Worm (Caenorhabditis elegans) whole organism, L2 larva: ENCODE data around the gene lact-3.

ENCODE experiments used
- F13H6.1 ChIP-seq: sonication (generic microtip); optimal IDR thresholded peaks from 2 replicates; lab custom pipeline; 2016; ENCODE audit warnings: missing genetic modification characterization, missing compliant biosample characterization
- R02D3.7 ChIP-seq: fragments of 150-350 bp; optimal IDR thresholded peaks from 2 replicates; lab custom pipeline; 2014; ENCODE audit warnings: missing biosample characterization, missing genetic modification characterization
- Y55F3AM.14 ChIP-seq: fragments of 200-800 bp; sonication (Bioruptor generic); optimal IDR thresholded peaks from 2 replicates; lab custom pipeline; 2018; ENCODE audit warnings: mild to moderate bottlenecking, missing genetic modification characterization, missing compliant biosample characterization
- ZK546.5 ChIP-seq: sonication (generic microtip); optimal IDR thresholded peaks from 2 replicates; lab custom pipeline; 2017; ENCODE audit warnings: missing biosample characterization, missing genetic modification characterization
- alr-1 ChIP-seq: fragments of 150-350 bp; optimal IDR thresholded peaks from 2 replicates; lab custom pipeline; 2014; ENCODE audit warnings: missing biosample characterization, missing genetic modification characterization
- aly-2 ChIP-seq: fragments of 150-350 bp; optimal IDR thresholded peaks from 2 replicates; lab custom pipeline; 2014; ENCODE audit warnings: missing biosample characterization, missing genetic modification characterization
- ama-1 ChIP-seq: fragments of 150-350 bp; optimal IDR thresholded peaks from 2 replicates; lab custom pipeline; 2018; ENCODE audit warnings: inconsistent platforms
- blmp-1 ChIP-seq: sonication (generic microtip); optimal IDR thresholded peaks from 2 replicates; lab custom pipeline; 2017; ENCODE audit warnings: missing genetic modification characterization, mild to moderate bottlenecking, missing compliant biosample characterization, antibody characterized with exemption, moderate library complexity; ENCODE audit not compliant: insufficient read depth
- ceh-82 ChIP-seq: fragments of 150-350 bp; optimal IDR thresholded peaks from 2 replicates; lab custom pipeline; 2014; ENCODE audit warnings: missing biosample characterization, missing genetic modification characterization
- elt-3 ChIP-seq: sonication (generic microtip); optimal IDR thresholded peaks from 2 replicates; lab custom pipeline; 2017; ENCODE audit warnings: missing biosample characterization, missing genetic modification characterization
- fos-1 ChIP-seq: fragments of 150-350 bp; optimal IDR thresholded peaks from 2 replicates; lab custom pipeline; 2014; ENCODE audit warnings: missing biosample characterization, missing genetic modification characterization
- gmeb-1 ChIP-seq: fragments of 150-350 bp; optimal IDR thresholded peaks from 2 replicates; lab custom pipeline; 2014; ENCODE audit warnings: missing biosample characterization, missing genetic modification characterization
- lin-11 ChIP-seq: fragments of 150-350 bp; sonication (generic microtip); optimal IDR thresholded peaks from 2 replicates; lab custom pipeline; 2014; ENCODE audit warnings: missing biosample characterization, missing genetic modification characterization, inconsistent platforms, mixed read lengths
- lin-13 ChIP-seq: fragments of 150-350 bp; optimal IDR thresholded peaks from 2 replicates; lab custom pipeline; 2014; ENCODE audit warnings: missing biosample characterization, missing genetic modification reagents, missing genetic modification characterization
- lsy-2 ChIP-seq, 2 experiments: fragments of 150-350 bp in 1 of 2; sonication (generic microtip) in 1 of 2; optimal IDR thresholded peaks; 2 replicates each; lab custom pipeline; 2014 to 2017; ENCODE audit warnings: missing biosample characterization in 2 of 2, missing genetic modification characterization in 2 of 2
- mab-5 ChIP-seq: fragments of 150-350 bp; optimal IDR thresholded peaks from 2 replicates; lab custom pipeline; 2014; ENCODE audit warnings: missing biosample characterization, missing genetic modification characterization
- mbf-1 ChIP-seq: sonication (generic microtip); optimal IDR thresholded peaks from 2 replicates; lab custom pipeline; 2017; ENCODE audit warnings: missing biosample characterization, missing genetic modification characterization
- mdl-1 ChIP-seq, 2 experiments: fragments of 150-350 bp in 1 of 2; sonication (generic microtip) in 1 of 2; optimal IDR thresholded peaks; 2 replicates each; lab custom pipeline; 2017; ENCODE audit warnings: missing biosample characterization in 2 of 2, missing genetic modification characterization in 2 of 2
- nhr-12 ChIP-seq: fragments of 150-350 bp; optimal IDR thresholded peaks from 2 replicates; lab custom pipeline; 2014; ENCODE audit warnings: missing biosample characterization, missing genetic modification characterization
- nhr-129 ChIP-seq: fragments of 150-350 bp; optimal IDR thresholded peaks from 2 replicates; lab custom pipeline; 2014; ENCODE audit warnings: missing biosample characterization, missing genetic modification characterization
- nhr-23 ChIP-seq: fragments of 150-350 bp; optimal IDR thresholded peaks from 2 replicates; lab custom pipeline; 2014; ENCODE audit warnings: missing biosample characterization, missing genetic modification reagents, missing genetic modification characterization
- nhr-25 ChIP-seq: fragments of 150-350 bp; sonication (generic microtip); optimal IDR thresholded peaks from 3 replicates; lab custom pipeline; 2014; ENCODE audit warnings: missing biosample characterization, missing genetic modification characterization
- nhr-77 ChIP-seq: fragments of 150-350 bp; optimal IDR thresholded peaks from 2 replicates; lab custom pipeline; 2014; ENCODE audit warnings: missing biosample characterization, missing genetic modification characterization
- peb-1 ChIP-seq: fragments of 150-350 bp; optimal IDR thresholded peaks from 2 replicates; lab custom pipeline; 2014; ENCODE audit warnings: missing biosample characterization, missing genetic modification characterization
- skn-1 ChIP-seq: sonication (generic microtip); optimal IDR thresholded peaks from 2 replicates; lab custom pipeline; 2017; ENCODE audit warnings: missing biosample characterization, missing genetic modification characterization
- sma-3 ChIP-seq: sonication (generic microtip); optimal IDR thresholded peaks from 2 replicates; lab custom pipeline; 2016; ENCODE audit warnings: missing genetic modification reagents, missing genetic modification characterization, missing compliant biosample characterization
- sma-9 ChIP-seq, 2 experiments: fragments of 150-350 bp in 1 of 2; sonication (generic microtip) in 1 of 2; optimal IDR thresholded peaks; 2 replicates each; lab custom pipeline; 2014 to 2016; ENCODE audit warnings: missing genetic modification characterization in 2 of 2, mild to moderate bottlenecking in 1 of 2, missing biosample characterization in 1 of 2, missing compliant biosample characterization in 1 of 2, missing genetic modification reagents in 1 of 2, moderate library complexity in 1 of 2
- snpc-4 ChIP-seq: fragments of 150-350 bp; optimal IDR thresholded peaks from 2 replicates; lab custom pipeline; 2014; ENCODE audit warnings: missing biosample characterization, missing genetic modification characterization
- unc-55 ChIP-seq: fragments of 150-350 bp; sonication (generic microtip); optimal IDR thresholded peaks from 3 replicates; lab custom pipeline; 2014; ENCODE audit warnings: missing biosample characterization, missing genetic modification reagents, missing genetic modification characterization
- unc-62 ChIP-seq: fragments of 150-350 bp; optimal IDR thresholded peaks from 2 replicates; lab custom pipeline; 2014; ENCODE audit warnings: missing biosample characterization, missing genetic modification reagents, missing genetic modification characterization
- ztf-1 ChIP-seq: fragments of 200-800 bp; sonication (Bioruptor generic); conservative IDR thresholded peaks from 2 replicates; pipeline ENCODE4 v1.3.6; 2022; ENCODE audit warnings: missing genetic modification characterization, missing compliant biosample characterization
- ztf-11 ChIP-seq: sonication (generic microtip); optimal IDR thresholded peaks from 2 replicates; lab custom pipeline; 2017; ENCODE audit warnings: missing biosample characterization, missing genetic modification characterization
- ztf-4 ChIP-seq: fragments of 150-350 bp; optimal IDR thresholded peaks from 2 replicates; lab custom pipeline; 2014; ENCODE audit warnings: missing biosample characterization, missing genetic modification characterization

lact-3 gene

ce11 chrII:10654435-10654834, 3.0 kb downstream of the lact-3 start:
- no peak for TF ChIP-seq R02D3.7
- no peak for TF ChIP-seq gmeb-1 (tag; lab: Kevin White, UChicago)
- no peak for TF ChIP-seq unc-62 (GFP tag; lab: Kevin White, UChicago)
- no peak for TF ChIP-seq snpc-4 (tag; lab: Kevin White, UChicago)
- TF ChIP-seq ZK546.5 (tag; lab: Kevin White, UChicago), result no peak
- TF ChIP-seq lin-13 (GFP tag; lab: Kevin White, UChicago), result no peak
- TF ChIP-seq lsy-2 (tag; optimal IDR thresholded peaks at IDR 0.05; lab: Kevin White, UChicago), result no peak
- TF ChIP-seq nhr-23 (tag; lab: Kevin White, UChicago), result no peak
- no peak for TF ChIP-seq ztf-11 (tag; lab: Kevin White, UChicago)
- TF ChIP-seq ztf-1 (GFP tag; lab: Robert Waterston, UW), result no peak
- no peak for TF ChIP-seq mbf-1 (tag; lab: Kevin White, UChicago)
- TF ChIP-seq fos-1 (tag; lab: Kevin White, UChicago), result no peak
- TF ChIP-seq peb-1 (tag; lab: Kevin White, UChicago), result no peak
- TF ChIP-seq, all 48 proteins: peak for 0

- TF ChIP-seq gmeb-1 (tag; lab: Kevin White, UChicago) (peak; percentile 16), mbf-1 (tag; lab: Kevin White, UChicago) (no peak)
Measured at ce11 chrII:10653559-10653958, 3.9 kb downstream of the lact-3 start.

- TF ChIP-seq ztf-1 (GFP tag; lab: Robert Waterston, UW) (no peak), R02D3.7 (no peak), peb-1 (tag; lab: Kevin White, UChicago) (no peak), nhr-25 (tag; lab: Kevin White, UChicago) (no peak), F13H6.1 (tag; lab: Kevin White, UChicago) (no peak), Y55F3AM.14 (GFP tag; lab: Kevin White, UChicago) (no peak), ztf-4 (tag; lab: Kevin White, UChicago) (no peak), gmeb-1 (tag; lab: Kevin White, UChicago) (no peak), lin-13 (GFP tag; lab: Kevin White, UChicago) (no peak), sma-3 (GFP tag; lab: Kevin White, UChicago) (no peak)
Measured at ce11 chrII:10652112-10652511, 5.4 kb downstream of the lact-3 start, which contains the start of gene nphp-1. nphp-1 (minus strand) TSS chrII:10652256.

DNA sequence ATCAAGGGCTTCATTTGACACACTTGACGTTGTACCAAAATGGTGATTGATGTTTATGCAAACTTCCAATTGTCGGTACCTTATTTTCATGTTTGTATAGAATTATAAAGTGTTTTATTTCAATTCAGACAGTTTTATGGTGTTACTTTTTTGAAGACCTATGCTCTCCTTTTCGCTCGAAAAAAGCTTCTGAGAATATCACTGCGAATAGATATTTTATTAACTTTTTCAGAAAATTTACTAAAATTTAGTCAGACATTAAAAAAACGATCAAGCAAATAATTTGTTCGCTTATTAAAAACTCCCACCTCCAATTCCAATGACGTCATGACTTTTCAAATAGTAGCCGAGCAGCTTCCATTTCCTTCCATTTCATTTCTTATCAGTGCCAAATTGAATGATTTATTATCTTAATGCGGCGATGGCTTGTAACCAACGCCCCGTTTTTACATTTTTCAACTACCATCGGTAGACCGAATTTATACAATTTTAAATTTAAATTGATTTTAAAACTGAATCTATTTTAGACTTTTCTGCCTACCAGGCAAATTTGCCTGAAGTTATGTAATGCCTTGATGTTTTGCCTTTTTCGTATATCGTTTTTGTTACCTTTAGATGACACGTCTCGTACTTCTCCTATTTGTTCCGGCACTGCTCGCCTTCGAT, 10.4 kb downstream of the lact-3 start, which contains the start of gene M28.10:
Gene M28.10 (plus strand): TSS at position 616 of the 666 bp plus-strand sequence.
- TF ChIP-seq F13H6.1 (tag; lab: Kevin White, UChicago) (no peak), fos-1 (tag; lab: Kevin White, UChicago) (peak; percentile 1)
- TF ChIP-seq, all 48 proteins: peak for 1

DNA sequence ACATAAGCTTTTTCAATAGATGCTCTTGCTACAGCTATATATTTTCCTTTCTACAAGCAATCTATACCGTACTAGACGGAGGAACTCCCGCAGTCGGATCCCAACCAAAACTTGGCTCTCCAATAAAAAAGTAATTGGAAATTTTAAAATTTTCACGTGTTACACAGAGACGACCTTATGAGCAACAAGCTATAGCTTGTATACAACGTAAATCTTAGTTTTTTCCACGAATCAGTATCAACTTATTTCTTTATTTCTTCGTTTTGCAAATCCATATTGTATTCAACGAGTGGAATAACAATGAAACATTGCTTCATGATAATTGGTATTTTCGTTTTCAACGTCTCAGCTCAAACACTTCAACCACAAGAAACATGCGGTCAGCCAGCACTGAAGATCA, 14.1 kb downstream of the lact-3 start, which contains the start of gene M28.4:
Gene M28.4 (plus strand): TSS at position 301 of the 400 bp plus-strand sequence.
- no peak for TF ChIP-seq mdl-1 (tag; optimal IDR thresholded peaks at IDR 0.05; lab: Kevin White, UChicago)
- TF ChIP-seq alr-1, result no peak
- no peak for TF ChIP-seq lin-13 (GFP tag; lab: Kevin White, UChicago)
- TF ChIP-seq F13H6.1 (tag; lab: Kevin White, UChicago), result no peak
- no peak for TF ChIP-seq nhr-12 (tag; lab: Kevin White, UChicago)
- no peak for TF ChIP-seq unc-55
- no peak for TF ChIP-seq R02D3.7
- no peak for TF ChIP-seq lin-11 (tag; lab: Kevin White, UChicago)
- TF ChIP-seq skn-1, result no peak
- no peak for TF ChIP-seq blmp-1 (tag; lab: Kevin White, UChicago)
- TF ChIP-seq nhr-77 (tag; lab: Kevin White, UChicago), result no peak
- no peak for TF ChIP-seq ceh-82 (tag; lab: Kevin White, UChicago)

DNA sequence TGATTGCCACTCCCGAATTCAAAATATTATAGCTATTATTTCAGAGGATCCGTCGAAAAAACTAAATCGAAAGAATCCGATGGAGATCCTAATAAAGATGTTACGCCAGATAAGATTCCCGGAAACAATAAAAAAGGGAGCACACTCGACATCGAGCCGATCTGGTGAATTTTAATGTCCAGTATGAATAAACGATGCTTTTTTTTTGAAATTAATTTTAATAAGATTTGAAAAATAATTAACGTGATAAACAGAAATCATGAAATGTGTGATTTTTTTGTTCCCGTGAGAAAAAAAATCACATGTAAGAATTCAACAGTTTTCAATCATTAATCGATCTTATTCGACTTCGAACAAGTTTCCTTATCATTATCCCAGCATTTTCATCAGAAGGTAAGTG, 18.4 kb downstream of the lact-3 start, which contains the start of gene M28.9:
Gene M28.9 (plus strand): TSS at position 301 of the 400 bp plus-strand sequence.
- TF ChIP-seq mbf-1 (tag; lab: Kevin White, UChicago) (no peak), nhr-12 (tag; lab: Kevin White, UChicago) (no peak), aly-2 (tag; lab: Kevin White, UChicago) (no peak), gmeb-1 (tag; lab: Kevin White, UChicago) (no peak), mab-5 (tag; lab: Kevin White, UChicago) (no peak), skn-1 (no peak), nhr-23 (tag; lab: Kevin White, UChicago) (no peak), ztf-11 (tag; lab: Kevin White, UChicago) (no peak), unc-55 (no peak), nhr-77 (tag; lab: Kevin White, UChicago) (no peak), ama-1 (lab: Kevin White, UChicago) (no peak), mdl-1 (tag; optimal IDR thresholded peaks at IDR 0.05; lab: Kevin White, UChicago) (no peak), nhr-129 (tag; lab: Kevin White, UChicago) (no peak), lin-11 (tag; lab: Kevin White, UChicago) (no peak), sma-9 (GFP tag; optimal IDR thresholded peaks at IDR 0.05; lab: Kevin White, UChicago) (no peak), sma-9 (tag; optimal IDR thresholded peaks at IDR 0.05; lab: Kevin White, UChicago) (no peak), elt-3 (tag; lab: Kevin White, UChicago) (no peak), ztf-1 (GFP tag; lab: Robert Waterston, UW) (no peak)
- TF ChIP-seq, all 48 proteins: peak for 0
